Fruit fly (Drosophila melanogaster) Kc167 (cell line): ENCODE results near the gene Vav.

Source experiments
- Myc ChIP-seq: fragments of >200 bp; optimal IDR thresholded peaks from 2 replicates; lab custom pipeline; 2017; ENCODE audit warnings: missing external identifiers
- Sin3A ChIP-seq: fragments of >200 bp; optimal IDR thresholded peaks from 2 replicates; lab custom pipeline; 2018; ENCODE audit warnings: missing external identifiers
- h ChIP-seq: fragments of >200 bp; optimal IDR thresholded peaks from 3 replicates; lab custom pipeline; 2018; ENCODE audit warnings: missing external identifiers
- insv ChIP-seq: fragments of >200 bp; optimal IDR thresholded peaks from 3 replicates; lab custom pipeline; 2018; ENCODE audit warnings: missing external identifiers
- psq ChIP-seq: fragments of >200 bp; optimal IDR thresholded peaks from 2 replicates; lab custom pipeline; 2017; ENCODE audit warnings: missing external identifiers

dm6 chrX:19261071-19261470, 549 bp upstream of the Vav start, which contains the start of gene rictor:
- no peak for TF ChIP-seq h (lab: Kevin White, UChicago)
- TF ChIP-seq psq (lab: Kevin White, UChicago): no peak
- TF ChIP-seq Sin3A: no peak
- TF ChIP-seq insv (lab: Kevin White, UChicago): no peak
- no peak for TF ChIP-seq Myc (lab: Kevin White, UChicago)
